Fruit fly (Drosophila melanogaster) whole organism, adult: ENCODE measurements around the gene CG44006.

Experiments used
- CG11617 ChIP-seq: fragments of 200-800 bp; sonication (Bioruptor generic); optimal IDR thresholded peaks from 2 replicates; lab custom pipeline; 2017; ENCODE audit warnings: mild to moderate bottlenecking, missing biosample characterization, missing genetic modification reagents, missing genetic modification characterization
- CG12768 ChIP-seq: fragments of 200-800 bp; sonication (Bioruptor generic); optimal IDR thresholded peaks from 2 replicates; lab custom pipeline; 2017; ENCODE audit warnings: missing biosample characterization, missing genetic modification characterization, mild to moderate bottlenecking, moderate library complexity, missing genetic modification reagents
- CG14711 ChIP-seq: fragments of 200-800 bp; sonication (Bioruptor generic); optimal IDR thresholded peaks from 2 replicates; lab custom pipeline; 2018; ENCODE audit warnings: missing biosample characterization, mild to moderate bottlenecking, missing genetic modification characterization, moderate library complexity
- CG1620 ChIP-seq: fragments of 200-800 bp; sonication (Bioruptor generic); optimal IDR thresholded peaks from 2 replicates; lab custom pipeline; 2016; ENCODE audit warnings: missing biosample characterization, missing genetic modification characterization
- CG33017 ChIP-seq: fragments of 200-800 bp; sonication (Bioruptor generic); optimal IDR thresholded peaks from 2 replicates; lab custom pipeline; 2018; ENCODE audit warnings: missing biosample characterization, mild to moderate bottlenecking, missing genetic modification characterization, moderate library complexity
- CG5204 ChIP-seq: fragments of 200-800 bp; sonication (Bioruptor generic); optimal IDR thresholded peaks from 2 replicates; lab custom pipeline; 2016; ENCODE audit warnings: missing biosample characterization, missing genetic modification characterization
- CG7045 ChIP-seq: fragments of 200-800 bp; sonication (Bioruptor generic); optimal IDR thresholded peaks from 2 replicates; lab custom pipeline; 2017; ENCODE audit warnings: missing biosample characterization, mild to moderate bottlenecking, missing genetic modification characterization
- CG7101 ChIP-seq: fragments of 200-800 bp; sonication (Bioruptor generic); optimal IDR thresholded peaks from 2 replicates; lab custom pipeline; 2018; ENCODE audit warnings: missing biosample characterization, mild to moderate bottlenecking, missing genetic modification characterization, moderate library complexity
- Clk ChIP-seq: fragments of 200-800 bp; sonication (Bioruptor generic); optimal IDR thresholded peaks from 2 replicates; lab custom pipeline; 2017; ENCODE audit warnings: missing biosample characterization, missing genetic modification characterization
- Crg-1 ChIP-seq: fragments of 200-800 bp; sonication (Bioruptor generic); optimal IDR thresholded peaks from 2 replicates; lab custom pipeline; 2016; ENCODE audit warnings: missing biosample characterization, missing genetic modification characterization
- Hr96 ChIP-seq: fragments of 200-800 bp; sonication (Bioruptor generic); optimal IDR thresholded peaks from 2 replicates; lab custom pipeline; 2016; ENCODE audit warnings: missing biosample characterization, missing genetic modification characterization
- Mnt ChIP-seq: fragments of 200-800 bp; sonication (Bioruptor generic); optimal IDR thresholded peaks from 2 replicates; lab custom pipeline; 2016; ENCODE audit warnings: missing biosample characterization, mild to moderate bottlenecking, missing genetic modification characterization
- bab1 ChIP-seq: fragments of 200-800 bp; sonication (Bioruptor generic); optimal IDR thresholded peaks from 3 replicates; lab custom pipeline; 2019; ENCODE audit warnings: missing biosample characterization, mild to moderate bottlenecking, missing genetic modification characterization, moderate library complexity
- cic ChIP-seq: fragments of 200-800 bp; sonication (Bioruptor generic); optimal IDR thresholded peaks from 2 replicates; lab custom pipeline; 2017; ENCODE audit warnings: missing biosample characterization, mild to moderate bottlenecking, missing genetic modification characterization, moderate library complexity
- cnc ChIP-seq, 2 experiments: fragments of >200 bp; optimal IDR thresholded peaks; 2 replicates each; lab custom pipeline; 2017
- kay ChIP-seq: fragments of 200-800 bp; sonication (Bioruptor generic); peaks from one replicate; lab custom pipeline; 2016; ENCODE audit warnings: missing biosample characterization, missing genetic modification characterization, borderline replicate concordance
- ovo ChIP-seq: fragments of 200-800 bp; sonication (Bioruptor generic); optimal IDR thresholded peaks from 2 replicates; lab custom pipeline; 2016; ENCODE audit warnings: missing biosample characterization, missing genetic modification characterization
- pad ChIP-seq: fragments of 200-800 bp; sonication (Bioruptor generic); optimal IDR thresholded peaks from 3 replicates; lab custom pipeline; 2017; ENCODE audit warnings: missing biosample characterization, missing genetic modification characterization, mild to moderate bottlenecking, moderate library complexity, missing genetic modification reagents
- tj ChIP-seq: fragments of 200-800 bp; sonication (Bioruptor generic); optimal IDR thresholded peaks from 3 replicates; lab custom pipeline; 2017; ENCODE audit warnings: missing biosample characterization, mild to moderate bottlenecking, missing genetic modification characterization, moderate library complexity
- toe ChIP-seq: fragments of 200-800 bp; sonication (Bioruptor generic); optimal IDR thresholded peaks from 2 replicates; lab custom pipeline; 2016; ENCODE audit warnings: missing biosample characterization, missing genetic modification characterization

The CG44006 gene

dm6 chr3L:18086754-18087685 is 17.1 kb upstream of the CG44006 start, which contains the start of gene CG34253:
CG34253 (minus strand) TSS chr3L:18087320.
- TF ChIP-seq Mnt (peak; percentile 2), cic (GFP tag; lab: Kevin White, UChicago) (peak; percentile 95), CG14711 (tag; lab: Kevin White, UChicago) (peak; percentile 19), CG12768 (no peak), Crg-1 (GFP tag; lab: Kevin White, UChicago) (no peak)

DNA sequence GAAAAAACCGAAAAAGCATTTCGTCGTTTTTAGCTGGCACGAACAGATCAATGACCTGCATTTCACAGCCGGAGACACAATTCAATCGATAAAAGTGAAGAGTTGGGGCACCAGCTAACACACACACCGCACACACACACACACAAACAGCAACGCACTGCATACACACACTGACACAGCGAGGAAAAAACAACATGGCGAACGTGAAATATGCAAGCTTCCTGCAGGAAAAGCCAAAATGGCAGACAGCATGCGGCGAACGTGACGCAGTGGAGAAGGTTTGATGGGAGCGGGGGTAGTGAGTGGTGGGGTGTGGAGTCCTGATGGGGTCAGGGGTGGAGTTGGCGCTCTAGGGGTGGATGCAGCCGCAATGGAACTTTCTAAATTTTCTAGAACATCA is 14.0 kb upstream of the CG44006 start:
- TF ChIP-seq CG14711 (tag; lab: Kevin White, UChicago) (no peak), CG5204 (GFP tag; lab: Kevin White, UChicago) (no peak), toe (GFP tag; lab: Kevin White, UChicago) (no peak), CG33017 (no peak), ovo (GFP tag; lab: Kevin White, UChicago) (no peak), cic (GFP tag; lab: Kevin White, UChicago) (no peak), Crg-1 (GFP tag; lab: Kevin White, UChicago) (no peak), kay (GFP tag; lab: Kevin White, UChicago) (no peak), tj (GFP tag; lab: Kevin White, UChicago) (no peak), pad (no peak), CG7101 (no peak), CG7045 (no peak), Hr96 (GFP tag; lab: Kevin White, UChicago) (no peak)

DNA sequence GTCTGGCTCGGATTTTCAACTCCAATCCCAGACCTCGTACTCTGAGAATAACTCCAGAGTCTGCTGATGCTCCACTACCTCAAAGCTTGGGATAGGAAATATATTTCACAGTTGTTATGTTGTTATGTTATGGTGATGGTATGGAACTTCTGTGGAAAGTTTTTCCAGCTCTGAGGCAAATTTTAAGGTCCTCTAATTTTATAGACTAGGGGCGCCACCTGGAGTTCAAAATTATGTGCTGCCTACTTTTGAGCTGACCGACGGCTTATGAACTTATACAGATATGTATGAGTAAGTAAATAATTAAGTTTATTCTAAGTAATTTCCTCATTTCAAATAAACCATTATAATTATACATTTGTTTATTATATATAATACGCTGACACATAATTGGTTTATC is 13.5 kb upstream of the CG44006 start:
- no peak for TF ChIP-seq CG7045
- no peak for TF ChIP-seq kay (GFP tag; lab: Kevin White, UChicago)
- no peak for TF ChIP-seq Clk (GFP tag; lab: Kevin White, UChicago)
- TF ChIP-seq pad: no peak
- TF ChIP-seq Mnt: no peak
- no peak for TF ChIP-seq cic (GFP tag; lab: Kevin White, UChicago)
- no peak for TF ChIP-seq toe (GFP tag; lab: Kevin White, UChicago)

DNA sequence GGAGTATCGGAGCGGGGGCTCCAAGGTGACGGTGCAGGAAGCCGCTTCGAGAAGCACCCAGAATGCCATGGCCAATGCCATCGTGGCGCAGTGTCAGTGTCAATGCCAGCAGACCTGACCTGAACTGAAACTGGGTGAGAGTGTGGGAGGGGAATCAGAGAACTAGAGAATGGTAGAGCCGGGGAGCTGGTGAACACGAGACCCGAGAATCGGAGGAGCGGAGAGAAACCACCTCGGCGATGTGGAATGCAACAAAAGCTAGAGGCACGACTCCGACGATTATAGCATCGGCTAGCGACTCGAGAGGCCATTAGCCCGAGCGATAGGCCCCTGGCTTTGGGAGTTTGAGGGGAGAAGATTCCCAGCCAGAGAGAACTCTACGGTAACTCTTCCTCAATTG is 12.0 kb upstream of the CG44006 start:
- TF ChIP-seq Hr96 (GFP tag; lab: Kevin White, UChicago): no peak
- TF ChIP-seq CG5204 (GFP tag; lab: Kevin White, UChicago): no peak
- TF ChIP-seq CG14711 (tag; lab: Kevin White, UChicago): no peak
- TF ChIP-seq CG12768: no peak

DNA sequence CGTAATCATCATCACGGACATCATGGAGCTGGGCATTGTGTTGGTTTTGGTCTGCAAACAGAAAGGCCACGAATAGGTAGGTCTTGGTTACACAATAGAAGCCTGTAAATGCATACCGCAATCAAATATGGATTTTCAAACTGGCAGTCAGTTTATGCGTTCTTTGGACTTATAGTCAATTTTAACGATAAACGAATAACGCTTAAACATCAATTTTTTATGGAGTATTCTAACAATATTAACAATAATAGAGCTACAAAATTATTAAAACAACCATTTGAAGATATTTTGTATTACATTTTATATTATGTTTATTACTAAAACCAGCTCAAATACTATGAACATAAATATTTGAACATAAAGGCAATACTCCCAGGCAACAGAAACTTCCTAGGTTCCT is 11.5 kb upstream of the CG44006 start:
- TF ChIP-seq Crg-1 (GFP tag; lab: Kevin White, UChicago) (no peak), CG33017 (no peak), CG11617 (GFP tag; lab: Kevin White, UChicago) (no peak), cic (GFP tag; lab: Kevin White, UChicago) (no peak), CG1620 (GFP tag; lab: Kevin White, UChicago) (no peak), CG5204 (GFP tag; lab: Kevin White, UChicago) (no peak), Mnt (no peak), ovo (GFP tag; lab: Kevin White, UChicago) (no peak), kay (GFP tag; lab: Kevin White, UChicago) (no peak), toe (GFP tag; lab: Kevin White, UChicago) (no peak), Hr96 (GFP tag; lab: Kevin White, UChicago) (no peak), Clk (GFP tag; lab: Kevin White, UChicago) (no peak), CG12768 (no peak), CG7101 (no peak)

dm6 chr3L:18079610-18080497 is 9.9 kb upstream of the CG44006 start:
- TF ChIP-seq Hr96 (GFP tag; lab: Kevin White, UChicago) (no peak), kay (GFP tag; lab: Kevin White, UChicago) (peak; percentile 27), Crg-1 (GFP tag; lab: Kevin White, UChicago) (no peak), Mnt (no peak), CG12768 (no peak), cic (GFP tag; lab: Kevin White, UChicago) (no peak), Clk (GFP tag; lab: Kevin White, UChicago) (no peak)

dm6 chr3L:18079123-18079522 is 9.2 kb upstream of the CG44006 start:
- TF ChIP-seq pad: no peak
- no peak for TF ChIP-seq tj (GFP tag; lab: Kevin White, UChicago)
- no peak for TF ChIP-seq kay (GFP tag; lab: Kevin White, UChicago)
- TF ChIP-seq CG1620 (GFP tag; lab: Kevin White, UChicago): no peak
- no peak for TF ChIP-seq Mnt
- TF ChIP-seq CG7101: no peak
- TF ChIP-seq toe (GFP tag; lab: Kevin White, UChicago): no peak
- no peak for TF ChIP-seq CG14711 (tag; lab: Kevin White, UChicago)
- no peak for TF ChIP-seq Hr96 (GFP tag; lab: Kevin White, UChicago)
- no peak for TF ChIP-seq CG11617 (GFP tag; lab: Kevin White, UChicago)
- TF ChIP-seq CG5204 (GFP tag; lab: Kevin White, UChicago): no peak
- TF ChIP-seq CG12768: no peak
- no peak for TF ChIP-seq cnc (optimal IDR thresholded peaks at IDR 0.05; lab: Kevin White, UChicago)
- TF ChIP-seq bab1 (GFP tag; lab: Kevin White, UChicago): no peak
- no peak for TF ChIP-seq Crg-1 (GFP tag; lab: Kevin White, UChicago)
- no peak for TF ChIP-seq ovo (GFP tag; lab: Kevin White, UChicago)
